Fruit fly (Drosophila melanogaster): ENCODE measurements around the gene dpr20.

- TF ChIP-seq D1 (tag; optimal IDR thresholded peaks at IDR 0.05) (no peak), CG9948 (tag; optimal IDR thresholded peaks at IDR 0.05) (no peak), CG17806 (tag; optimal IDR thresholded peaks at IDR 0.05) (no peak), CG8301 (tag; optimal IDR thresholded peaks at IDR 0.05) (no peak), CG8159 (tag; optimal IDR thresholded peaks at IDR 0.05) (no peak), EcR (GFP tag; optimal IDR thresholded peaks at IDR 0.05) (no peak)
Measured at dm6 chr3L:803951-804350, 53.1 kb downstream of the dpr20 start, which contains the start of gene CG13898.

All from whole organism, pupa.